Fruit fly (Drosophila melanogaster) whole organism, embryonic: ENCODE measurements around the gene peg.

Experiments
- Blimp-1 ChIP-seq: fragments of 200-800 bp; sonication (Bioruptor generic); optimal IDR thresholded peaks from 3 replicates; lab custom pipeline; 2018; ENCODE audit warnings: missing biosample characterization, missing genetic modification characterization, mild to moderate bottlenecking, moderate library complexity, missing genetic modification reagents
- CG13775 ChIP-seq: fragments of 200-800 bp; sonication (Bioruptor generic); optimal IDR thresholded peaks from 3 replicates; lab custom pipeline; 2017; ENCODE audit warnings: missing biosample characterization, mild to moderate bottlenecking, missing genetic modification characterization
- CG17385 ChIP-seq: fragments of 200-800 bp; sonication (Bioruptor generic); optimal IDR thresholded peaks from 3 replicates; lab custom pipeline; 2018; ENCODE audit warnings: missing biosample characterization, mild to moderate bottlenecking, missing genetic modification characterization
- CG6854 ChIP-seq: fragments of 200-800 bp; sonication (Bioruptor generic); optimal IDR thresholded peaks from 3 replicates; lab custom pipeline; 2017; ENCODE audit warnings: missing biosample characterization, mild to moderate bottlenecking, missing genetic modification characterization
- CG8290 ChIP-seq, 3 experiments: fragments of 200-800 bp; sonication (Bioruptor generic); optimal IDR thresholded peaks; 2 replicates each; lab custom pipeline; 2016 to 2019; ENCODE audit warnings: missing biosample characterization in 3 of 3, missing genetic modification characterization in 3 of 3, mild to moderate bottlenecking in 2 of 3, moderate library complexity in 1 of 3
- CkIIα-i1 ChIP-seq: fragments of 200-800 bp; sonication (Bioruptor generic); IDR thresholded peaks from 2 replicates; pipeline ENCODE4 v1.3.6; 2022; ENCODE audit warnings: missing biosample characterization, missing genetic modification characterization
- D19A ChIP-seq: fragments of 200-800 bp; optimal IDR thresholded peaks from 3 replicates; lab custom pipeline; 2019; ENCODE audit warnings: missing biosample characterization, mild to moderate bottlenecking, missing genetic modification characterization, moderate library complexity
- Lhr ChIP-seq: fragments of 200-800 bp; sonication (Bioruptor generic); optimal IDR thresholded peaks from 3 replicates; lab custom pipeline; 2017; ENCODE audit warnings: mild to moderate bottlenecking, missing biosample characterization, missing genetic modification reagents, missing genetic modification characterization
- cad ChIP-seq: fragments of >200 bp; optimal IDR thresholded peaks from 2 replicates; lab custom pipeline; 2017; ENCODE audit warnings: missing biosample characterization, missing genetic modification characterization
- fru ChIP-seq: fragments of >200 bp; optimal IDR thresholded peaks from 2 replicates; lab custom pipeline; 2017
- jumu ChIP-seq: fragments of 200-800 bp; sonication (Bioruptor generic); optimal IDR thresholded peaks from 3 replicates; lab custom pipeline; 2016; ENCODE audit warnings: missing biosample characterization, missing genetic modification characterization
- nerfin-2 ChIP-seq: fragments of 200-800 bp; sonication (Bioruptor generic); IDR thresholded peaks from 2 replicates; pipeline ENCODE4 v1.3.6; 2022; ENCODE audit warnings: missing biosample characterization, missing genetic modification characterization; ENCODE audit not compliant: partially characterized antibody
- usp ChIP-seq: fragments of >200 bp; optimal IDR thresholded peaks from 2 replicates; lab custom pipeline; 2017; ENCODE audit warnings: missing biosample characterization, missing genetic modification characterization

- TF ChIP-seq nerfin-2 (GFP tag; lab: Robert Waterston, UW) = no peak
- no peak for TF ChIP-seq Blimp-1 (GFP tag; lab: Kevin White, UChicago)
- TF ChIP-seq CG6854 (GFP tag; lab: Kevin White, UChicago) = no peak
- no peak for TF ChIP-seq CG17385
- no peak for TF ChIP-seq cad (GFP tag; lab: Kevin White, UChicago)
- TF ChIP-seq usp = no peak
- no peak for TF ChIP-seq jumu (GFP tag; lab: Kevin White, UChicago)
- no peak for TF ChIP-seq CG13775
- no peak for TF ChIP-seq CG8290 (GFP tag; optimal IDR thresholded peaks at IDR 0.05; lab: Kevin White, UChicago)
- no peak for TF ChIP-seq CG8290 (tag; optimal IDR thresholded peaks at IDR 0.05; lab: Kevin White, UChicago)
- TF ChIP-seq CkIIα-i1 (GFP tag; lab: Robert Waterston, UW) = no peak
- no peak for TF ChIP-seq fru
- no peak for TF ChIP-seq Lhr
- no peak for TF ChIP-seq D19A (tag; lab: Kevin White, UChicago)
Observed at dm6 chr3R:21022769-21023517, 1.0 kb downstream of the peg start.
